Worm (Caenorhabditis elegans): ENCODE data around the gene fbxb-37.
"Not testable (repeated sequence)": the region's sequence is repeated elsewhere in the genome, so short reads cannot be mapped to it uniquely, and the experiment has no call there.

DNA sequence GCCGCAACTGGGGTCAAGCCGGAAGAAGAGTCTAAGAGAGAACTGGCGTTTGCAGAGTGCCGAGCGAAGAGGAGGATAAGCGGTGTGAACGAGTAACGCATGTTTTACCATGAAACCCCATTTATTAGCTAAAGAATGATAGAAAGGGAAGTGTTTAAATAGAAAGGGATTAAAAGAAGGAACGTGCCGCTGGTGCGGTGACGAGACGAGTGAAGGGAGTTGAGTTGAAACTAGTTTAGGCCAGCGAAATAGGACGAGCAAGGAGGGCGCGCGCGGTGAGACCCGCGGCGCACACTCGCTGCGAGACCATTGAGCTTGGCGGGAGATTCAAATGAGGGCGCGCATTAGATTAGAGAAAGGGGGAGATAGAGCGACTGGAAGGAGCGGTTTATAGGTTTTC is 47.1 kb downstream of the fbxb-37 start, which contains the start of gene math-1:
- not testable (repeated sequence) for TF ChIP-seq him-1 (tag; optimal IDR thresholded peaks at IDR 0.05); unc-62 (GFP tag; optimal IDR thresholded peaks at IDR 0.05); nhr-120 (GFP tag; IDR thresholded peaks at IDR 0.05); tlf-1 (GFP tag; optimal IDR thresholded peaks at IDR 0.05); madf-10 (tag; optimal IDR thresholded peaks at IDR 0.05); lir-1 (GFP tag; conservative IDR thresholded peaks at IDR 0.05); Y67H2A.10 (GFP tag; conservative IDR thresholded peaks at IDR 0.05); attf-5 (GFP tag; optimal IDR thresholded peaks at IDR 0.05); rcor-1 (GFP tag; IDR thresholded peaks at IDR 0.05); pha-4 (tag; optimal IDR thresholded peaks at IDR 0.05); mxl-1 (tag; optimal IDR thresholded peaks at IDR 0.05); egl-18 (GFP tag; IDR thresholded peaks at IDR 0.05); ZK185.1 (tag; optimal IDR thresholded peaks at IDR 0.05; ENCODE audit: poor library complexity, severe bottlenecking)
